Worm (Caenorhabditis elegans): ENCODE data around the gene K02F6.4.

DNA sequence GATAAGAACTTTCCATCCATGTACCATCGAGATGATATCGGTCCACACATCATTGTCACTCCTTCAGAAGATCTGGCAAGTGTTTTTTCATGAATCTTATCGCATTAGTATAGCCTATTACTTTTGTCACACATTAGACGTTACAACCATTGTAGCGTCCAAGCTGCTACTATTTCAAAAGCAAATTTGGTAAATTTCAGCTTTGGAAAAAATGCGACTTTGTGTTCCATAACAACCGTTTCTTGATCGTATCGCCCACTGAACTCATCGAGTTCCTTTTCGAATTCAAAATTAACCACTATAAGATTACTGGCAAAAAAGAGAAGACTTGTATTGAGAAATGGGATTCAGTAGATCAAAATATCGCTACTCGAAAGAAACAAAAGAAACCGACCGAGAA, 14.7 kb downstream of the K02F6.4 start:
- no peak for TF ChIP-seq skn-1 (tag; optimal IDR thresholded peaks at IDR 0.05)
- no peak for TF ChIP-seq unc-55 (GFP tag; optimal IDR thresholded peaks at IDR 0.05)
- TF ChIP-seq nhr-10 (tag; optimal IDR thresholded peaks at IDR 0.05): no peak
- TF ChIP-seq crh-2 (tag; optimal IDR thresholded peaks at IDR 0.05): no peak
- no peak for TF ChIP-seq fos-1 (tag; optimal IDR thresholded peaks at IDR 0.05)
- no peak for TF ChIP-seq elt-1 (tag; optimal IDR thresholded peaks at IDR 0.05)
- TF ChIP-seq ama-1 (optimal IDR thresholded peaks at IDR 0.05): no peak
- TF ChIP-seq snpc-4 (tag; optimal IDR thresholded peaks at IDR 0.05): no peak
- TF ChIP-seq unc-39 (tag; optimal IDR thresholded peaks at IDR 0.05): no peak
